Fruit fly (Drosophila melanogaster) Kc167 (cell line): ENCODE data around the gene Mccc1.
A peak's percentile ranks its signal among the peaks of the same experiment; 100 is the strongest.

ENCODE experiments used
- Myc ChIP-seq: fragments of >200 bp; optimal IDR thresholded peaks from 2 replicates; lab custom pipeline; 2017; ENCODE audit warnings: missing external identifiers
- Sin3A ChIP-seq: fragments of >200 bp; optimal IDR thresholded peaks from 2 replicates; lab custom pipeline; 2018; ENCODE audit warnings: missing external identifiers
- h ChIP-seq: fragments of >200 bp; optimal IDR thresholded peaks from 3 replicates; lab custom pipeline; 2018; ENCODE audit warnings: missing external identifiers
- insv ChIP-seq: fragments of >200 bp; optimal IDR thresholded peaks from 3 replicates; lab custom pipeline; 2018; ENCODE audit warnings: missing external identifiers
- psq ChIP-seq: fragments of >200 bp; optimal IDR thresholded peaks from 2 replicates; lab custom pipeline; 2017; ENCODE audit warnings: missing external identifiers
- ttk ChIP-seq: sonication (Bioruptor generic); optimal IDR thresholded peaks from 2 replicates; lab custom pipeline; 2017; ENCODE audit warnings: missing external identifiers

Gene Mccc1

DNA sequence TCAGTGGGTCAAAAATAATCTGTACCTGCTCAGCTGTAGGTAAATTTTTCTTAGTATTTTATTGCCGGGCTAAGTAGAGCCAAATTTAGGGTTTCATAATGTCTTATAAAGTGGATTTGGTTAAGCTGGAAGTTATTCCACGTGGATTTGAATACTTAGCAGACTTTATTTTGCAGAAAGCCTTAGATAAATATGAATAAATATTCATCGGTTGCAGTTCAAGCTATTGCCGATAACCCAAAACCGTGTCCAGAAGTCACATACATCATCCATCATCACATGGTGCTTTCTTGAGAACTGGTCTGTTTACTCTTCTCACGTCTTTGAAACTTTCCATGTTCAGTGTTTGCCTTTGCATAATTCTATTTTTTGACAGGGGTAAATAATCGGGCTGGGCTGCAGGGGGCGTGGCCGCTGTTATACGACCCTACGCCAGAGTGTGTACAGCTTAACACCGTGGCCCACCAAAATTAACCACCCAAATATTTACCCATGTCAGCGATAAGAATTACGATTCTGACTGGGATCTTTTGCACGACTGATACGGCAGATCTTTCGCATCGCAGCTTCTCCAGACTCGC lies 35.0 kb downstream of the Mccc1 start, which contains the start of gene CG2187:
Gene CG2187, minus strand, starts transcription at position 51 of the 581 bp plus-strand sequence.
- TF ChIP-seq insv (lab: Kevin White, UChicago) (no peak), psq (no peak), ttk (no peak), Myc (no peak), Sin3A (no peak), h (lab: Kevin White, UChicago) (no peak)

DNA sequence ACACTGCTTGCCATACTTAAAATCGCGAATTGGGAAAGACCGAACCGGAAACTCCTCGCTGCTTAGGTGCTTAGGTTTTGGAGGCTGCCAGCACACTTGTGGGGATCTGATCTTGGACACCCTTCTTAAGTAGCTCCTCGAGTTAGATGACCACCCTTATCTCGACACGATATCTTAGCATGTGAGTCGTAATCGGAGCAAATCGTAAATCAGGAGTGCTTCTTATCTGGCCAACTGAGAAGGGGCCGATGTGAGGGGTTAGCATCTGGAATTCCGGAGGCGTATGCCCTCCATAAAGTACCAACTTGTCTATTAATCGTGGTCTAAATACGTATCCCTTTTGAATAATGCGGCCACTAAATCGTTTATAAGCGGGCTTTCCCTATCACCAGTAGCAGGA lies 39.1 kb downstream of the Mccc1 start, which contains the start of gene salt:
Gene salt, minus strand, starts transcription at position 101 of the 400 bp plus-strand sequence.
- TF ChIP-seq ttk (no peak), psq (no peak), Myc (no peak), insv (lab: Kevin White, UChicago) (no peak), Sin3A (no peak), h (lab: Kevin White, UChicago) (no peak)

DNA sequence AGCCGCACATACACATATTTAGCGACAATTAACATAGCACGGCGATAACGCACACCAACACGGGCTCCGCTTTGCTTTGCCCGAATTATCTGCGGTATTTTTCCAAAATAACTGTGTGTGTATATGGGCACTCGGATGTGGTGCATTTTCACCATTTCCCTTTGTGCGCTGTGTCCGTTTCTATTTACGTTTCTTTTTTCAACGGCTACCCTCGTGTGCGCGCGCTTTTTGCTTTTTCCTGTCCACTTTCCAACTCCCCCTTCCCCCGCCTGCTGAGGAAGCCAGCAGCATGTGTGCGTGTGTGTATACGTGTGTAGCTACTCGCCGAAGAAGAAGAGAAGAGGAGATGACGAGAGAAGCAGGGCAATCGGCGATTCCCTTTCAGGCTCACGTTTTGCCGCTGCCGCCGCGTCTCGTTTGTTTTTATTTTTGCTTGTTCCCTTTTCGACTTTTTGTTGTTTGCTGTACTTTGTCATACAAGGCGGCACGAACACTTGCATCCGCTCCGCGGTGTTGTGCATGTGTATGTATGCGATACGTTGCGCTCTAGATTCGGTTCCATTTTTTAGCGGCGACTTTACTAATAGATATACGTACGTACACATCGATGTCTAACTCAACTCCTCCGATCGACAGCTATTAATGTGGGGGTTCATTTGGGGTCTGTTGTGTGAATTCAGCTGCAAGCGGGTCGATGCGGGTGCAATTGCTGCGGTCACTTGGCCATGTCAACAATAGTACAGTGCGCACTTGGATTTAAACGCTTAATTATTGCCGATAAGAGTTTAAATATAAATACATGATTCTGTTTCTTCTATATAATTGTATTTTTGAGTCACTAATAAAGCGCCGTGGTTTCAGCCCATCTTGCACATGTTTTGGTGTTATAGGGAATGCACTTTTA lies 45.4 kb downstream of the Mccc1 start:
- TF ChIP-seq h (lab: Kevin White, UChicago) (no peak), Myc (no peak), Sin3A (no peak), psq (peak; percentile 75), ttk (no peak)

DNA sequence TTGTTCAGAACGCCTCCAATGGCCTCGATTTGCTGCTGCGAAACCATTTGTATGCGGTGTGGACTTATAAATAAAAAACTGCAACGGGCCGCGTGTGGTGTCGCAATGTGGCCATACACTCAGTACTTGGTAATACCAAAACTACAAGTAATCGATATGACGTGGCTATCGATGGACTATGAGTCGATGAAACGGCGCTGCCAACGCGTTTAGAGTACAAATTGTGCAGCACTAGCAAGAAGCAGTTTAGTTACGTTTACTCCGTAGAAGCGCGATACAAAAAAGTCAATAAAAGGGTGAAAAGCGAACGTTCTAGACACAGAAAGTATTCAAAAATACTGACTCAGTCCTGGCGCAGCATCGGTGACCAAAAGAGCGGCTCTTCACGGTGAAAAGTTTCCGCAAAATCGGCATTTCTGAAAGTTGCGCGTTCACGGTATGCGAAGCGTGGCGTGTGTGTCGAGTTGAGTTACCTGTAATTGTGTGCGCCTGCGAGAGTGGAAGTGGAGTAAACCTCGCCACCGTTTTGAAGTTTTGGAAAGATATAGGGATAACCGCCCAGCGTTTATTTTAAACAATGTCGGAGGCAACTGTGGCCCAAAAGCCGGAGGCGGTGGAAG lies 46.2 kb downstream of the Mccc1 start, which contains the start of the genes nero and CG1910:
Gene nero, minus strand, starts transcription at position 130 of the 620 bp plus-strand sequence.
Gene CG1910, plus strand, starts transcription at position 215 of the 620 bp plus-strand sequence.
- TF ChIP-seq Sin3A (no peak), ttk (no peak), Myc (no peak), h (lab: Kevin White, UChicago) (no peak), psq (no peak), insv (lab: Kevin White, UChicago) (no peak)

DNA sequence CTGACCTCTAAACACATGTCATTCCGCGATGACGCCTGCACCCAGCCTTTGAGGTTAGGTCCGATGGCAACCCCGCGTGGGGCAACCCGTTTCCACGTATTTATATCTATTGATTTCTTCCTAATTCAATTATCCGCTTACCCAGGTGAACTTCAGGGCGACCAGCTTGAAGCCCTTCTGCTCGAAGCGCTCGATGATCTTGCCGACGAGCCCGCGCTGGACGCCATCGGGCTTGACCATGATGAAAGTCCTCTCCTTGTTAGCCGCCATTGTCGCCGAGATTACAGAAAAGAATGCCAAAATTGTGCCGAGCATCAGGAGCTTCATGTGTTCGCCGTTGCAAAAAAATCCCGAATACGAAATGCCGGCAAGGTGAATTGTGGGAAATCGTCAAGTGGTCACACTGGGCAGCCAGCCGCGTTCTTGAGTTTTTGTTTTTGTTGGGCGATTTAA lies 48.1 kb downstream of the Mccc1 start, which contains the start of gene awd:
Gene awd, minus strand, starts transcription at position 449 of the 453 bp plus-strand sequence.
- no peak for TF ChIP-seq Sin3A
- TF ChIP-seq insv (lab: Kevin White, UChicago): no peak
- no peak for TF ChIP-seq ttk
- TF ChIP-seq h (lab: Kevin White, UChicago): no peak
- TF ChIP-seq psq: no peak

DNA sequence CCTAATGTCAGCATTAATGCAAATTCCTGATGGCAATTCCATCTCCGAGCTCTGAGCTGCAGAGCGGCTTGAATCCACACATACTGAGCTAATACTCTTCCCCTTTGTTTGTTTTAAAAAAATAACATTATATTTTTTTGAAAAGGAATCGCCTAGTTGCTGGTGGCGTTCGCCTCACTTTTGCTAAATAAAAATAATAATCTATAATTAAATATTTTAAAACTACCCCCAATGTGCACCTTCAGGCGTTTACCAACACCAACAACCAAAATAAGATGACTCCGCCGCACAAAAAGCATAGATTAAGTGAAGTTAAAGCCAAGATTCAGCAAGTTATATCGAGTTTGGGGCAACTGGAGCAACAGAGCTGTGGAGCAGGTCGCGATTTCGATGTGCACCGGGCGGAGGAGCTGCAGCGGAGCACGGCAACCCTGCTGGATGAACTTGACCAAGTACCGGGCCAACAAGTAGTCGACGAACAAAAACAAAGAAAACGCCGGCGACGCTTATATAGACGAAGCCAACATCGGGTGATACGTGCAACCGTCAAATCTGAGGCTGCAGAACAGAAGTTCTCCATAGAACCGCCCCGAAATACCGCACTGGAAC lies 49.6 kb downstream of the Mccc1 start, which contains the start of gene CG1896:
Gene CG1896, plus strand, starts transcription at position 239 of the 609 bp plus-strand sequence.
- no peak for TF ChIP-seq Sin3A
- no peak for TF ChIP-seq ttk
- TF ChIP-seq insv (lab: Kevin White, UChicago): no peak
- no peak for TF ChIP-seq psq
- TF ChIP-seq h (lab: Kevin White, UChicago): no peak

DNA sequence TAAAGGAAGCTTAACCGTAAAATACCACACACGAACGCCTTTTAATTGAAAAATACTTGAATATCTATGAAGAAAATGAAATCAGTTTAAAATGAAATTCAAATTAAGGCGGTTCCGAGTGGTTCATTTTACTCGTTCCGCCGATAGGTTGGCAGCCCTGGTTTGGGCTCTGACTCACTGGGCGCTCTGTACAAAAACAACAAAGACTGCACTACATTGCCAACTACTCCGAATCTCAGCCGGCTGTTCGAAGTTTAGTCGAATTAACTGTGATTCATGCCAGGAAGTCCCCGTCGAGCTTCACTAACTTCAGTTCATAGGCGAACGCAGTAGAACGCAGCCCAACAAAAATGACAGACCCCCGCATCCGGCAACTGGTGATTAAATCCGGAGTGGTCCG lies 50.4 kb downstream of the Mccc1 start, which contains the start of gene Tbca:
Gene Tbca, plus strand, starts transcription at position 212 of the 400 bp plus-strand sequence.
- TF ChIP-seq psq: no peak
- TF ChIP-seq insv (lab: Kevin White, UChicago): no peak
- no peak for TF ChIP-seq Myc
- no peak for TF ChIP-seq h (lab: Kevin White, UChicago)
- TF ChIP-seq ttk: no peak
- no peak for TF ChIP-seq Sin3A

DNA sequence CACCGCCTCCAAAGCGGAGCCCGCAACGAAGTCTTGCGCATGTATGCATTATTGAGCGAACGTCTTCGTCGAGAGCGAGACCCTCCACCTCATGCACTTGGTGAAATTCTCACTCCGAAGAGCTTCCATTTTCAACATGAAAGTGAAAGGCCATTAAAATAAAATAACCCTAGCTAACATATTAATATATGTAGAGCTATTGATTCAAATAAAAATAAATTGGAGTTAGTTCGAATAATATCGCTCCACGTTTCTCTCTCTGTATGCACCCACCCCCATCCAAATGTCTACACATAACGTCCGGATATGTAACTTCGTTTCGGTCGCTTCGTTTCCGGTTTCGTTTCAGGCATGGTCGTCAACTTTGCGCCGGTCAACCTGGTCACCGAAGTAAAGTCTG lies 52.4 kb downstream of the Mccc1 start:
- TF ChIP-seq psq: no peak
- no peak for TF ChIP-seq Sin3A
- TF ChIP-seq insv (lab: Kevin White, UChicago): no peak
- no peak for TF ChIP-seq ttk
- TF ChIP-seq h (lab: Kevin White, UChicago): no peak
- TF ChIP-seq Myc: no peak
